Fruit fly (Drosophila melanogaster): ENCODE data around the gene Or2a.
A peak's percentile ranks its signal among the peaks of the same experiment; 100 is the strongest.

The Or2a gene

DNA sequence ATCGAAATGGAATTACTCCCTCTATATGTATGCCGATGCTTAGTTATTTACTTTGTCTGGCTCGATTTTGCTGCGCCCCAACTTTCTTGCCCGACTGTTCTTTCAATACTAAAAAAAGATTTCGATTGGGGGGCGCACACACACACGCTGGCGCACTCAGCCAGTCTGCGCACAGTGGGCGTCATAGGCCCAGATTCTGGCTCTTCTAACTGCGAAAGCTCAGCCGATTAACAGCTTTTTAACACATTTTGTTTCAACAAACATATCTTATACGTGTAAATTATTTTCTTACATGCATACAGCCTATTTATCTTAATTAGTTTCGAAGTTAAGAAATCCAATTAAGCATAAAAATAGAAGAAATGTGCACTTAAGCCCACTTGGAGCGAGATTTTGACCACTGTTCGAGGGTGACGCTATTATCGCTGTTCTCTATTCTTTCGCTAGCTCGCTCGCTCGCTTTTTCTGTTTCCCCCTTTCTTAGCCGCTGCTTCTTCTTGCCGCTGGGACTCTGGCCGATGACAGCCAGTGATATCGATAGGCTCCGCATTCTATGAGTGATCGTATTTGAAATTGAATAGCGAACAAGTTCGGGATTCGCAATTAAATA lies 23.7 kb upstream of the Or2a start, which contains the start of gene Vinc (continued):
- peak; percentile 92 for TF ChIP-seq bcd (GFP tag; optimal IDR thresholded peaks at IDR 0.05)
- TF ChIP-seq pnt (GFP tag; optimal IDR thresholded peaks at IDR 0.05): peak; percentile 85
- peak; percentile 42 for TF ChIP-seq Kr (GFP tag; optimal IDR thresholded peaks at IDR 0.05)
- peak; percentile 89 for TF ChIP-seq CG2712 (tag; optimal IDR thresholded peaks at IDR 0.05)
- TF ChIP-seq CG4328 (GFP tag; optimal IDR thresholded peaks at IDR 0.05): peak; percentile 92
- peak; percentile 93 for TF ChIP-seq caup (GFP tag; optimal IDR thresholded peaks at IDR 0.05; ENCODE audit: severe bottlenecking)
- TF ChIP-seq fd64A (GFP tag; optimal IDR thresholded peaks at IDR 0.05): peak; percentile 69
- peak; percentile 66 for TF ChIP-seq Bteb2 (GFP tag; optimal IDR thresholded peaks at IDR 0.05)
- peak; percentile 91 for TF ChIP-seq Fer3 (tag; optimal IDR thresholded peaks at IDR 0.05)
- peak; percentile 98 for TF ChIP-seq Med (GFP tag)
- TF ChIP-seq Gug (GFP tag; IDR thresholded peaks at IDR 0.05): peak; percentile 69
- TF ChIP-seq CG8290 (GFP tag; optimal IDR thresholded peaks at IDR 0.05): peak; percentile 57
- no peak for TF ChIP-seq CG8290 (tag; optimal IDR thresholded peaks at IDR 0.05)
- peak; percentile 71; the same call in 1 of the 2 replicates for TF ChIP-seq klu (GFP tag; IDR thresholded peaks at IDR 0.05)
- TF ChIP-seq D19A (tag; optimal IDR thresholded peaks at IDR 0.05): peak; percentile 85
- TF ChIP-seq B-H1 (GFP tag; IDR thresholded peaks at IDR 0.05): peak; percentile 68
- peak; percentile 76 for TF ChIP-seq CG12391 (tag; optimal IDR thresholded peaks at IDR 0.05)
- TF ChIP-seq hkb (optimal IDR thresholded peaks at IDR 0.05): no peak
- peak; percentile 86 for TF ChIP-seq hkb (GFP tag; IDR thresholded peaks at IDR 0.05)
- TF ChIP-seq hth (optimal IDR thresholded peaks at IDR 0.05): no peak
- TF ChIP-seq BtbVII (GFP tag; optimal IDR thresholded peaks at IDR 0.05): peak; percentile 93
- peak; percentile 29 for TF ChIP-seq NC2β (GFP tag; optimal IDR thresholded peaks at IDR 0.05)
- peak; percentile 24 for TF ChIP-seq cato (GFP tag; optimal IDR thresholded peaks at IDR 0.05; ENCODE audit: borderline replicate concordance)
- peak; percentile 82 for TF ChIP-seq en (GFP tag; optimal IDR thresholded peaks at IDR 0.05)
- TF ChIP-seq CG6272 (GFP tag; IDR thresholded peaks at IDR 0.05): peak; percentile 80
- TF ChIP-seq Sox100B (GFP tag; optimal IDR thresholded peaks at IDR 0.05): no peak
- TF ChIP-seq CG10543 (GFP tag; optimal IDR thresholded peaks at IDR 0.05): peak; percentile 96
- peak; percentile 57; the same call in 1 of the 3 replicates for TF ChIP-seq gce (GFP tag; IDR thresholded peaks at IDR 0.05)
- peak; percentile 95 for TF ChIP-seq Meics (GFP tag; optimal IDR thresholded peaks at IDR 0.05)
- peak; percentile 79 for TF ChIP-seq crc (GFP tag; optimal IDR thresholded peaks at IDR 0.05)
- TF ChIP-seq Side (GFP tag; optimal IDR thresholded peaks at IDR 0.05): peak; percentile 88
- TF ChIP-seq dimm (GFP tag; IDR thresholded peaks at IDR 0.05): no peak
- TF ChIP-seq YL-1 (GFP tag; optimal IDR thresholded peaks at IDR 0.05): peak; percentile 11
- TF ChIP-seq jigr1 (GFP tag; IDR thresholded peaks at IDR 0.05): 0 out of 3 replicates have a peak, but pooled peaks have one; percentile 40
- TF ChIP-seq vfl (GFP tag; optimal IDR thresholded peaks at IDR 0.05): peak; percentile 63
- TF ChIP-seq corto (GFP tag; optimal IDR thresholded peaks at IDR 0.05): no peak
- no peak for TF ChIP-seq tll (GFP tag; optimal IDR thresholded peaks at IDR 0.05)
- peak; percentile 75 for TF ChIP-seq CG7357 (GFP tag; IDR thresholded peaks at IDR 0.05)
- peak; percentile 50 for TF ChIP-seq CG9609 (GFP tag; optimal IDR thresholded peaks at IDR 0.05)
- peak; percentile 79 for TF ChIP-seq kah (GFP tag; optimal IDR thresholded peaks at IDR 0.05)
- peak; percentile 91 for TF ChIP-seq Antp (GFP tag; optimal IDR thresholded peaks at IDR 0.05)
- peak; percentile 85 for TF ChIP-seq CG6813 (GFP tag; optimal IDR thresholded peaks at IDR 0.05)
- TF ChIP-seq sisA (GFP tag; IDR thresholded peaks at IDR 0.05): peak; percentile 82
- TF ChIP-seq CG15011 (GFP tag; optimal IDR thresholded peaks at IDR 0.05): no peak
- peak; percentile 96 for TF ChIP-seq CG34376 (GFP tag; optimal IDR thresholded peaks at IDR 0.05)
- no peak for TF ChIP-seq cad (GFP tag; optimal IDR thresholded peaks at IDR 0.05)
- no peak for TF ChIP-seq CG3838 (GFP tag; optimal IDR thresholded peaks at IDR 0.05)
- TF ChIP-seq chn (GFP tag; optimal IDR thresholded peaks at IDR 0.05): peak; percentile 62
- peak; percentile 93 for TF ChIP-seq CG7839 (tag; optimal IDR thresholded peaks at IDR 0.05)
- TF ChIP-seq CG18599 (GFP tag; optimal IDR thresholded peaks at IDR 0.05): peak; percentile 96
- no peak for TF ChIP-seq Sin3A (optimal IDR thresholded peaks at IDR 0.05)
